Fruit fly (Drosophila melanogaster): ENCODE data around the gene Tao.

- TF ChIP-seq CG8478 (optimal IDR thresholded peaks at IDR 0.05) (no peak), CTCF (optimal IDR thresholded peaks at IDR 0.05) (no peak)
Measured at dm6 chrX:19613473-19613872, 33.9 kb upstream of the Tao start.

Data from S2 (cell line).